ENCODE assay signal across 1 fruit fly cellular context in genomic region chr2L:16719643-16720515, dm6.
TF ChIP-seq lines count a peak whose summit lies in the region.

Cyt-c-p (plus strand) TSS chr2L:16719932.

TF ChIP-seq in whole organism, embryonic, 481 proteins besides CTCF, POLR2A, EP300 and RAD21 (continued from another document and continues in another):
- TF ChIP-seq Dll (GFP tag; IDR thresholded peaks at IDR 0.05; lab: Robert Waterston, UW; ENCODE audit: partially characterized antibody), result peak; percentile 70; the same call in 3 of the 4 replicates
- peak; percentile 41 for TF ChIP-seq CG4617 (GFP tag; optimal IDR thresholded peaks at IDR 0.05; lab: Kevin White, UChicago; ENCODE audit: borderline replicate concordance)
- no peak for TF ChIP-seq CG1792 (GFP tag; optimal IDR thresholded peaks at IDR 0.05; lab: Kevin White, UChicago)
- TF ChIP-seq twi (tag; optimal IDR thresholded peaks at IDR 0.05; lab: Kevin White, UChicago), result no peak
- TF ChIP-seq Oli (tag; optimal IDR thresholded peaks at IDR 0.05; lab: Kevin White, UChicago), result no peak
- 0 out of 2 replicates have a peak, but pooled peaks have one; percentile 14 for TF ChIP-seq slbo (GFP tag; IDR thresholded peaks at IDR 0.05; lab: Robert Waterston, UW)
- TF ChIP-seq CG1832 (GFP tag; optimal IDR thresholded peaks at IDR 0.05; lab: Kevin White, UChicago), result peak; percentile 22
- no peak for TF ChIP-seq CG12744 (GFP tag; optimal IDR thresholded peaks at IDR 0.05; lab: Kevin White, UChicago)
- peak; percentile 12 for TF ChIP-seq CG4854 (GFP tag; optimal IDR thresholded peaks at IDR 0.05; lab: Kevin White, UChicago)
- TF ChIP-seq crp (GFP tag; optimal IDR thresholded peaks at IDR 0.05; lab: Kevin White, UChicago), result no peak
- peak; percentile 91 for TF ChIP-seq Sin3A (optimal IDR thresholded peaks at IDR 0.05; lab: Kevin White, UChicago)
- no peak for TF ChIP-seq CG43689 (GFP tag; IDR thresholded peaks at IDR 0.05; lab: Robert Waterston, UW)
- peak; percentile 38 for TF ChIP-seq YL-1 (GFP tag; optimal IDR thresholded peaks at IDR 0.05; lab: Kevin White, UChicago)
- TF ChIP-seq fd64A (GFP tag; optimal IDR thresholded peaks at IDR 0.05; lab: Kevin White, UChicago), result no peak
- TF ChIP-seq HmgZ (tag; optimal IDR thresholded peaks at IDR 0.05; lab: Kevin White, UChicago), result peak; percentile 80
- no peak for TF ChIP-seq sc (optimal IDR thresholded peaks at IDR 0.05; lab: Kevin White, UChicago)
- TF ChIP-seq sc (GFP tag; optimal IDR thresholded peaks at IDR 0.05; lab: Kevin White, UChicago), result no peak
- TF ChIP-seq CG17385 (GFP tag; optimal IDR thresholded peaks at IDR 0.05; lab: Kevin White, UChicago), result peak; percentile 16
- TF ChIP-seq fd3F (GFP tag; optimal IDR thresholded peaks at IDR 0.05; lab: Kevin White, UChicago), result no peak
- peak; percentile 37 for TF ChIP-seq grau (tag; optimal IDR thresholded peaks at IDR 0.05; lab: Kevin White, UChicago)
- peak; percentile 65 for TF ChIP-seq gro (GFP tag; optimal IDR thresholded peaks at IDR 0.05; lab: Kevin White, UChicago)
- TF ChIP-seq CG8359 (GFP tag; optimal IDR thresholded peaks at IDR 0.05; lab: Kevin White, UChicago; ENCODE audit: borderline replicate concordance), result no peak
- TF ChIP-seq HmgD (GFP tag; optimal IDR thresholded peaks at IDR 0.05; lab: Kevin White, UChicago), result peak; percentile 62
- no peak for TF ChIP-seq gsb (GFP tag; IDR thresholded peaks at IDR 0.05; lab: Robert Waterston, UW)
- peak; percentile 75 for TF ChIP-seq CG13894 (tag; optimal IDR thresholded peaks at IDR 0.05; lab: Kevin White, UChicago)
- no peak for TF ChIP-seq prd (optimal IDR thresholded peaks at IDR 0.05; lab: Kevin White, UChicago)
- TF ChIP-seq prd (GFP tag; IDR thresholded peaks at IDR 0.05; lab: Robert Waterston, UW), result no peak; the same call in 2 of the 3 replicates
- TF ChIP-seq CG12769 (tag; optimal IDR thresholded peaks at IDR 0.05; lab: Kevin White, UChicago), result peak; percentile 2
- no peak for TF ChIP-seq CG9876 (GFP tag; optimal IDR thresholded peaks at IDR 0.05; lab: Kevin White, UChicago)
- no peak for TF ChIP-seq tio (GFP tag; optimal IDR thresholded peaks at IDR 0.05; lab: Kevin White, UChicago)
- peak; percentile 25 for TF ChIP-seq CG18619 (GFP tag; optimal IDR thresholded peaks at IDR 0.05; lab: Kevin White, UChicago)
- no peak for TF ChIP-seq zfh2 (GFP tag; optimal IDR thresholded peaks at IDR 0.05; lab: Kevin White, UChicago)
- TF ChIP-seq CHES-1-like (GFP tag; optimal IDR thresholded peaks at IDR 0.05; lab: Kevin White, UChicago), result peak; percentile 39
- 0 out of 2 replicates have a peak, but pooled peaks have one; percentile 10 for TF ChIP-seq seq (GFP tag; IDR thresholded peaks at IDR 0.05; lab: Robert Waterston, UW)
- peak; percentile 3 for TF ChIP-seq CG13424 (tag; optimal IDR thresholded peaks at IDR 0.05; lab: Kevin White, UChicago)
- TF ChIP-seq zf30C (GFP tag; optimal IDR thresholded peaks at IDR 0.05; lab: Kevin White, UChicago), result no peak
- TF ChIP-seq E2f2 (GFP tag; IDR thresholded peaks at IDR 0.05; lab: Robert Waterston, UW), result peak; percentile 99
- peak; percentile 44 for TF ChIP-seq CG30020 (tag; optimal IDR thresholded peaks at IDR 0.05; lab: Kevin White, UChicago)
- peak in 1 of 2 experiments; percentile 16 for TF ChIP-seq Hr51 (GFP tag; optimal IDR thresholded peaks at IDR 0.05; lab: Kevin White, UChicago)
- TF ChIP-seq vfl (GFP tag; optimal IDR thresholded peaks at IDR 0.05; lab: Kevin White, UChicago), result no peak
- TF ChIP-seq CG18262 (tag; optimal IDR thresholded peaks at IDR 0.05; lab: Kevin White, UChicago), result peak; percentile 0
- peak; percentile 65; the same call in 1 of the 2 replicates for TF ChIP-seq Bgb (GFP tag; IDR thresholded peaks at IDR 0.05; lab: Robert Waterston, UW; ENCODE audit: partially characterized antibody)
- TF ChIP-seq CG9932 (GFP tag; IDR thresholded peaks at IDR 0.05; lab: Robert Waterston, UW), result no peak
- peak; percentile 31; the same call in 1 of the 4 replicates for TF ChIP-seq chinmo (GFP tag; IDR thresholded peaks at IDR 0.05; lab: Robert Waterston, UW; ENCODE audit: partially characterized antibody)
- TF ChIP-seq Side (GFP tag; optimal IDR thresholded peaks at IDR 0.05; lab: Kevin White, UChicago), result no peak
- TF ChIP-seq slou (GFP tag; optimal IDR thresholded peaks at IDR 0.05; lab: Kevin White, UChicago), result no peak
- TF ChIP-seq salm (tag; optimal IDR thresholded peaks at IDR 0.05; lab: Kevin White, UChicago), result peak; percentile 6
- peak; percentile 51 for TF ChIP-seq CG8290 (GFP tag; optimal IDR thresholded peaks at IDR 0.05; lab: Kevin White, UChicago)
- TF ChIP-seq CG8290 (tag; optimal IDR thresholded peaks at IDR 0.05; lab: Kevin White, UChicago), result peak in 1 of 2 experiments; percentile 29
- TF ChIP-seq Sry-β (GFP tag; optimal IDR thresholded peaks at IDR 0.05; lab: Kevin White, UChicago), result no peak
- peak; percentile 81 for TF ChIP-seq CG12659 (GFP tag; optimal IDR thresholded peaks at IDR 0.05; lab: Kevin White, UChicago)
- no peak for TF ChIP-seq Usf (GFP tag; optimal IDR thresholded peaks at IDR 0.05; lab: Kevin White, UChicago)
- peak; percentile 35 for TF ChIP-seq NC2β (GFP tag; optimal IDR thresholded peaks at IDR 0.05; lab: Kevin White, UChicago)
- 0 out of 2 replicates have a peak, but pooled peaks have one; percentile 22 for TF ChIP-seq vvl (GFP tag; IDR thresholded peaks at IDR 0.05; lab: Robert Waterston, UW)
- TF ChIP-seq Mrtf (GFP tag; IDR thresholded peaks at IDR 0.05; lab: Robert Waterston, UW), result no peak
- peak; percentile 11 for TF ChIP-seq CG12155 (GFP tag; optimal IDR thresholded peaks at IDR 0.05; lab: Kevin White, UChicago)
- TF ChIP-seq Six4 (GFP tag; optimal IDR thresholded peaks at IDR 0.05; lab: Kevin White, UChicago), result no peak
- TF ChIP-seq so (GFP tag; IDR thresholded peaks at IDR 0.05; lab: Robert Waterston, UW), result no peak
- no peak for TF ChIP-seq otp (GFP tag; IDR thresholded peaks at IDR 0.05; lab: Robert Waterston, UW)
- TF ChIP-seq Sox100B (GFP tag; optimal IDR thresholded peaks at IDR 0.05; lab: Kevin White, UChicago), result no peak
- peak; percentile 16 for TF ChIP-seq CG33557 (GFP tag; optimal IDR thresholded peaks at IDR 0.05; lab: Kevin White, UChicago)
- no peak for TF ChIP-seq emc (GFP tag; optimal IDR thresholded peaks at IDR 0.05; lab: Kevin White, UChicago)
- TF ChIP-seq dpn (GFP tag; optimal IDR thresholded peaks at IDR 0.05; lab: Kevin White, UChicago), result peak; percentile 10 to 57
- TF ChIP-seq CG8765 (GFP tag; IDR thresholded peaks at IDR 0.05; lab: Robert Waterston, UW), result no peak
- peak; percentile 55; the same call in 1 of the 3 replicates for TF ChIP-seq Opbp (GFP tag; IDR thresholded peaks at IDR 0.05; lab: Robert Waterston, UW; ENCODE audit: partially characterized antibody)
- TF ChIP-seq CG32767 (GFP tag; IDR thresholded peaks at IDR 0.05; lab: Robert Waterston, UW), result no peak
- peak; percentile 69 for TF ChIP-seq sd (tag; optimal IDR thresholded peaks at IDR 0.05; lab: Kevin White, UChicago)
- peak; percentile 26; the same call in 1 of the 2 replicates for TF ChIP-seq onecut (GFP tag; IDR thresholded peaks at IDR 0.05; lab: Robert Waterston, UW)
- peak; percentile 35 for TF ChIP-seq run (tag; optimal IDR thresholded peaks at IDR 0.05; lab: Kevin White, UChicago)
- TF ChIP-seq CG17802 (tag; optimal IDR thresholded peaks at IDR 0.05; lab: Kevin White, UChicago), result no peak
- no peak for TF ChIP-seq CG6854 (GFP tag; optimal IDR thresholded peaks at IDR 0.05; lab: Kevin White, UChicago)
- peak; percentile 82 for TF ChIP-seq sens (GFP tag; lab: Kevin White, UChicago)
- peak; percentile 2 for TF ChIP-seq Chrac-16 (GFP tag; optimal IDR thresholded peaks at IDR 0.05; lab: Kevin White, UChicago)
- TF ChIP-seq Lpt (GFP tag; optimal IDR thresholded peaks at IDR 0.05; lab: Kevin White, UChicago), result no peak
- no peak for TF ChIP-seq CG3407 (GFP tag; optimal IDR thresholded peaks at IDR 0.05; lab: Kevin White, UChicago)
- TF ChIP-seq amos (GFP tag; IDR thresholded peaks at IDR 0.05; lab: Robert Waterston, UW; ENCODE audit: partially characterized antibody), result peak; percentile 64; the same call in 1 of the 2 replicates
- TF ChIP-seq repo (GFP tag; optimal IDR thresholded peaks at IDR 0.05; lab: Kevin White, UChicago), result no peak
- TF ChIP-seq ken (GFP tag; IDR thresholded peaks at IDR 0.05; lab: Robert Waterston, UW), result no peak
- TF ChIP-seq kay (GFP tag; optimal IDR thresholded peaks at IDR 0.05; lab: Kevin White, UChicago), result no peak
- no peak for TF ChIP-seq CG9817 (tag; optimal IDR thresholded peaks at IDR 0.05; lab: Kevin White, UChicago)
- TF ChIP-seq D (optimal IDR thresholded peaks at IDR 0.05; lab: Kevin White, UChicago), result no peak
- TF ChIP-seq D (GFP tag; optimal IDR thresholded peaks at IDR 0.05; lab: Kevin White, UChicago), result no peak
- no peak for TF ChIP-seq gt (GFP tag; IDR thresholded peaks at IDR 0.05; lab: Robert Waterston, UW)
- TF ChIP-seq ranshi (GFP tag; IDR thresholded peaks at IDR 0.05; lab: Robert Waterston, UW), result no peak; the same call in 1 of the 2 replicates
- TF ChIP-seq grn (GFP tag; optimal IDR thresholded peaks at IDR 0.05; lab: Kevin White, UChicago), result peak; percentile 34
- TF ChIP-seq CG5953 (GFP tag; IDR thresholded peaks at IDR 0.05; lab: Robert Waterston, UW), result no peak
- TF ChIP-seq CkIIα-i1 (GFP tag; IDR thresholded peaks at IDR 0.05; lab: Robert Waterston, UW), result no peak
- peak; percentile 76 for TF ChIP-seq Ets97D (GFP tag; optimal IDR thresholded peaks at IDR 0.05; lab: Kevin White, UChicago)
- TF ChIP-seq toy (GFP tag; IDR thresholded peaks at IDR 0.05; lab: Robert Waterston, UW), result no peak
- peak; percentile 44 for TF ChIP-seq p53 (GFP tag; optimal IDR thresholded peaks at IDR 0.05; lab: Kevin White, UChicago)
- TF ChIP-seq chif (GFP tag; optimal IDR thresholded peaks at IDR 0.05; lab: Kevin White, UChicago), result peak in 1 of 2 experiments; percentile 3
- no peak for TF ChIP-seq CG4820 (GFP tag; optimal IDR thresholded peaks at IDR 0.05; lab: Kevin White, UChicago)
- TF ChIP-seq CG11398 (GFP tag; optimal IDR thresholded peaks at IDR 0.05; lab: Kevin White, UChicago), result no peak
- no peak for TF ChIP-seq B-H1 (GFP tag; IDR thresholded peaks at IDR 0.05; lab: Robert Waterston, UW)
- TF ChIP-seq D19A (tag; optimal IDR thresholded peaks at IDR 0.05; lab: Kevin White, UChicago), result peak; percentile 11
- no peak for TF ChIP-seq jing (GFP tag; optimal IDR thresholded peaks at IDR 0.05; lab: Kevin White, UChicago)
- TF ChIP-seq CG9437 (GFP tag; optimal IDR thresholded peaks at IDR 0.05; lab: Kevin White, UChicago), result peak; percentile 48
- TF ChIP-seq Spps (tag; optimal IDR thresholded peaks at IDR 0.05; lab: Kevin White, UChicago), result no peak
- TF ChIP-seq gem (tag; optimal IDR thresholded peaks at IDR 0.05; lab: Kevin White, UChicago), result peak; percentile 20
- peak; percentile 4 for TF ChIP-seq Dek (tag; optimal IDR thresholded peaks at IDR 0.05; lab: Kevin White, UChicago)
- peak; percentile 98 for TF ChIP-seq CG9797 (GFP tag; optimal IDR thresholded peaks at IDR 0.05; lab: Kevin White, UChicago)
- peak; percentile 85 for TF ChIP-seq BEAF-32 (GFP tag; optimal IDR thresholded peaks at IDR 0.05; lab: Kevin White, UChicago)
- TF ChIP-seq Sox102F (GFP tag; optimal IDR thresholded peaks at IDR 0.05; lab: Kevin White, UChicago), result no peak
- peak; percentile 51 for TF ChIP-seq Dref (GFP tag; IDR thresholded peaks at IDR 0.05; lab: Robert Waterston, UW)
- TF ChIP-seq CoRest (tag; optimal IDR thresholded peaks at IDR 0.05; lab: Kevin White, UChicago), result peak; percentile 63
- no peak for TF ChIP-seq CG2889 (GFP tag; IDR thresholded peaks at IDR 0.05; lab: Robert Waterston, UW)
- peak in 1 of 3 experiments; percentile 17 for TF ChIP-seq Stat92E (GFP tag; optimal IDR thresholded peaks at IDR 0.05; lab: Kevin White, UChicago)
- peak; percentile 22 for TF ChIP-seq CG7556 (GFP tag; optimal IDR thresholded peaks at IDR 0.05; lab: Kevin White, UChicago)
- TF ChIP-seq Dbx (GFP tag; IDR thresholded peaks at IDR 0.05; lab: Robert Waterston, UW), result peak; percentile 41; the same call in 2 of the 3 replicates
- peak; percentile 57 for TF ChIP-seq CG15601 (tag; optimal IDR thresholded peaks at IDR 0.05; lab: Kevin White, UChicago)
- TF ChIP-seq CG17186 (GFP tag; optimal IDR thresholded peaks at IDR 0.05; lab: Kevin White, UChicago), result peak; percentile 87
- peak; percentile 70 for TF ChIP-seq Myb (GFP tag; optimal IDR thresholded peaks at IDR 0.05; lab: Kevin White, UChicago)
- TF ChIP-seq pb (GFP tag; optimal IDR thresholded peaks at IDR 0.05; lab: Kevin White, UChicago), result peak; percentile 26
- TF ChIP-seq CG6254 (GFP tag; optimal IDR thresholded peaks at IDR 0.05; lab: Kevin White, UChicago), result no peak
- peak; percentile 86 for TF ChIP-seq Neu2 (GFP tag; optimal IDR thresholded peaks at IDR 0.05; lab: Kevin White, UChicago; ENCODE audit: borderline replicate concordance)
- no peak for TF ChIP-seq CG7963 (GFP tag; IDR thresholded peaks at IDR 0.05; lab: Robert Waterston, UW; ENCODE audit: partially characterized antibody)
- TF ChIP-seq CG5245 (GFP tag; optimal IDR thresholded peaks at IDR 0.05; lab: Kevin White, UChicago), result no peak
- no peak for TF ChIP-seq HHEX (GFP tag; optimal IDR thresholded peaks at IDR 0.05; lab: Kevin White, UChicago)
- TF ChIP-seq az2 (GFP tag; optimal IDR thresholded peaks at IDR 0.05; lab: Kevin White, UChicago), result no peak
- no peak for TF ChIP-seq sr (GFP tag; IDR thresholded peaks at IDR 0.05; lab: Robert Waterston, UW)
- no peak for TF ChIP-seq sim (GFP tag; IDR thresholded peaks at IDR 0.05; lab: Robert Waterston, UW)
- no peak for TF ChIP-seq ems (GFP tag; optimal IDR thresholded peaks at IDR 0.05; lab: Kevin White, UChicago)
- no peak for TF ChIP-seq CG18476 (GFP tag; optimal IDR thresholded peaks at IDR 0.05; lab: Kevin White, UChicago)
- no peak for TF ChIP-seq ac (GFP tag; optimal IDR thresholded peaks at IDR 0.05; lab: Kevin White, UChicago)
- no peak for TF ChIP-seq CG4328 (GFP tag; optimal IDR thresholded peaks at IDR 0.05; lab: Kevin White, UChicago)
- no peak for TF ChIP-seq Poxn (GFP tag; IDR thresholded peaks at IDR 0.05; lab: Robert Waterston, UW)
- no peak for TF ChIP-seq CG4424 (GFP tag; optimal IDR thresholded peaks at IDR 0.05; lab: Kevin White, UChicago)
- peak; percentile 29 for TF ChIP-seq CG10543 (GFP tag; optimal IDR thresholded peaks at IDR 0.05; lab: Kevin White, UChicago)
- TF ChIP-seq CG13624 (GFP tag; optimal IDR thresholded peaks at IDR 0.05; lab: Kevin White, UChicago), result peak; percentile 70
- TF ChIP-seq bab2 (GFP tag; optimal IDR thresholded peaks at IDR 0.05; lab: Kevin White, UChicago), result no peak
- peak; percentile 71 for TF ChIP-seq CG18599 (GFP tag; optimal IDR thresholded peaks at IDR 0.05; lab: Kevin White, UChicago)
- TF ChIP-seq nmo (GFP tag; optimal IDR thresholded peaks at IDR 0.05; lab: Kevin White, UChicago), result peak; percentile 73
- no peak for TF ChIP-seq ham (GFP tag; IDR thresholded peaks at IDR 0.05; lab: Robert Waterston, UW)
